Worm (Caenorhabditis elegans): ENCODE results near the gene wht-8.
A peak's percentile ranks its signal among the peaks of the same experiment; 100 is the strongest.

Gene wht-8

ce11 chrIII:11185483-11186115 lies 33.0 kb upstream of the wht-8 start (continued):
- TF ChIP-seq pha-4 (tag; optimal IDR thresholded peaks at IDR 0.05) (no peak), F37B4.10 (GFP tag; IDR thresholded peaks at IDR 0.05) (no peak), attf-5 (GFP tag; optimal IDR thresholded peaks at IDR 0.05) (peak; percentile 30), tbx-9 (tag; optimal IDR thresholded peaks at IDR 0.05; ENCODE audit: borderline replicate concordance) (no peak), egl-18 (GFP tag; IDR thresholded peaks at IDR 0.05) (no peak), ztf-26 (tag; optimal IDR thresholded peaks at IDR 0.05) (no peak), K12H6.12 (tag; optimal IDR thresholded peaks at IDR 0.05) (peak; percentile 77), fkh-3 (tag; optimal IDR thresholded peaks at IDR 0.05) (no peak), aptf-3 (GFP tag; IDR thresholded peaks at IDR 0.05) (no peak), snpc-3.4 (tag; optimal IDR thresholded peaks at IDR 0.05) (no peak), ZK185.1 (tag; optimal IDR thresholded peaks at IDR 0.05; ENCODE audit: poor library complexity, severe bottlenecking) (no peak), atf-7 (tag; optimal IDR thresholded peaks at IDR 0.05) (no peak), snpc-4 (GFP tag; optimal IDR thresholded peaks at IDR 0.05) (no peak), snpc-4 (tag; optimal IDR thresholded peaks at IDR 0.05) (peak in 2 of 4 experiments; percentile 16 to 33), hsf-1 (GFP tag; IDR thresholded peaks at IDR 0.05) (no peak), F55B11.4 (tag; optimal IDR thresholded peaks at IDR 0.05; ENCODE audit: borderline replicate concordance, insufficient read depth) (no peak), ztf-3 (GFP tag; optimal IDR thresholded peaks at IDR 0.05) (no peak), Y53F4B.3 (GFP tag; IDR thresholded peaks at IDR 0.05) (no peak), rec-8 (tag; optimal IDR thresholded peaks at IDR 0.05) (no peak), cebp-2 (GFP tag; IDR thresholded peaks at IDR 0.05) (peak; percentile 66; the same call in 1 of the 2 replicates), die-1 (tag; optimal IDR thresholded peaks at IDR 0.05) (no peak), lin-26 (GFP tag; IDR thresholded peaks at IDR 0.05) (no peak), bed-2 (GFP tag; IDR thresholded peaks at IDR 0.05) (no peak), somi-1 (GFP tag; optimal IDR thresholded peaks at IDR 0.05) (no peak), F10E7.11 (tag; optimal IDR thresholded peaks at IDR 0.05) (no peak), repo-1 (tag; optimal IDR thresholded peaks at IDR 0.05) (no peak), hlh-26 (GFP tag; conservative IDR thresholded peaks at IDR 0.05) (no peak), gei-17 (GFP tag; optimal IDR thresholded peaks at IDR 0.05) (no peak), B0336.3 (GFP tag; IDR thresholded peaks at IDR 0.05) (0 out of 2 replicates have a peak, but pooled peaks have one; percentile 15), ceh-91 (GFP tag; IDR thresholded peaks at IDR 0.05) (no peak), mel-28 (tag; optimal IDR thresholded peaks at IDR 0.05; ENCODE audit: borderline replicate concordance) (no peak), let-607 (tag; optimal IDR thresholded peaks at IDR 0.05) (no peak), dpl-1 (GFP tag; optimal IDR thresholded peaks at IDR 0.05) (no peak), F33H1.4 (GFP tag; IDR thresholded peaks at IDR 0.05) (no peak), tbp1 (GFP tag; optimal IDR thresholded peaks at IDR 0.05) (no peak), C06A6.2 (GFP tag; conservative IDR thresholded peaks at IDR 0.05) (no peak), egrh-3 (GFP tag; IDR thresholded peaks at IDR 0.05) (peak; percentile 77), dox-1 (GFP tag; IDR thresholded peaks at IDR 0.05) (peak; percentile 57; the same call in 1 of the 2 replicates), hlh-12 (tag; optimal IDR thresholded peaks at IDR 0.05) (no peak), him-1 (tag; optimal IDR thresholded peaks at IDR 0.05) (no peak), lin-54 (GFP tag; optimal IDR thresholded peaks at IDR 0.05) (no peak), C17E4.6 (GFP tag; IDR thresholded peaks at IDR 0.05) (no peak), unc-62 (GFP tag; optimal IDR thresholded peaks at IDR 0.05) (no peak), efl-1 (GFP tag; optimal IDR thresholded peaks at IDR 0.05) (no peak), sdz-38 (tag; optimal IDR thresholded peaks at IDR 0.05) (no peak), lsy-27 (tag; optimal IDR thresholded peaks at IDR 0.05; ENCODE audit: borderline replicate concordance, insufficient read depth) (no peak), T07F8.4 (tag; optimal IDR thresholded peaks at IDR 0.05) (no peak), T26A5.8 (tag; optimal IDR thresholded peaks at IDR 0.05) (no peak)

Measured in whole organism, young adult.